Fruit fly (Drosophila melanogaster) whole organism, pupa: Measurements from ENCODE around the gene ppk17.

Experiments used
- D1 ChIP-seq: fragments of 200-800 bp; sonication (Bioruptor generic); optimal IDR thresholded peaks from 2 replicates; lab custom pipeline; 2018; ENCODE audit warnings: missing biosample characterization, mild to moderate bottlenecking, missing genetic modification characterization, moderate library complexity
- Pif1A ChIP-seq: fragments of 200-800 bp; sonication (Bioruptor generic); optimal IDR thresholded peaks from 3 replicates; lab custom pipeline; 2016; ENCODE audit warnings: missing biosample characterization, missing genetic modification characterization

DNA sequence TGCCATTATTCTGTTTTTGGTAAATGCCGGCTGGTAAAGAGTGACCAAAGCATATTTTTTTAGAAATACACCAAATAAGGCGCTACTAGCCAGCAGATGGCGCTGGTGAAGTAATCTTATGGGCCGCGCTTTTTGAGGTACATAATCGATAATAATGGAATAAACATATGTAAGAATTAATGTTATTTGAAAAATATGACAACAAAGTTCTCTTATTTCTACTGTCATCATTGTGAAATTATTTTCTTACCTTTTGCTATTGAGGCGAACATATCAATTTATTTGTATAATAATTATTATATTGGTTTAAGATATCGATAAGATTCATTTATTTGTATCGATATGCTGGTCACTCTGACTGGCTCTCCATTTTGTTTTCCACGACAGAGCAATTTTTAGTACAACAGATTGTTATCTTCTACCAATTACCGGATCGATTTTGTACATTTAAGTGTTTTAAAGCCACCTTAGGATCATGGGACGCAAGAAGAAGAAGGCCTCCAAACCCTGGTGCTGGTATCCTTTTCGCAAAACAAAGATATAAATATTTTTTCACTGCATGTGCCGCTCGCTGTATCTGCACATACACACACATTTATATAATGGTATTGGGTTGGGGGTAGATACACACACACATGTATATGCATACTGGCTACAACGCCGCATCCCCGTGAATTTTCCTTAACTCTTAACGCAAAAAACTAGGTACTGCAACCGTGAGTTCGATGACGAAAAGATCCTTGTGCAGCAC lies 17.1 kb downstream of the ppk17 start, which contains the start of the genes LSm7 and BuGZ:
- TF ChIP-seq D1 (no peak), Pif1A (GFP tag; lab: Kevin White, UChicago) (no peak)
